Worm (Caenorhabditis elegans) whole organism, mixed stage, embryonic: ENCODE results near the gene F57C2.4.

Experiments
- M03D4.4 ChIP-seq: sonication (generic microtip); optimal IDR thresholded peaks from 2 replicates; lab custom pipeline; 2017; ENCODE audit warnings: mild to moderate bottlenecking, missing genetic modification characterization, missing compliant biosample characterization
- bed-3 ChIP-seq: fragments of 200-800 bp; sonication (Bioruptor generic); optimal IDR thresholded peaks from 3 replicates; lab custom pipeline; 2018; ENCODE audit warnings: mild to moderate bottlenecking, missing genetic modification characterization, moderate library complexity, missing compliant biosample characterization
- blmp-1 ChIP-seq: fragments of 150-350 bp; optimal IDR thresholded peaks from 2 replicates; lab custom pipeline; 2014; ENCODE audit warnings: missing biosample characterization, missing genetic modification characterization
- ceh-39 ChIP-seq: fragments of 150-350 bp; optimal IDR thresholded peaks from 2 replicates; lab custom pipeline; 2014; ENCODE audit warnings: missing biosample characterization, missing genetic modification characterization
- ceh-43 ChIP-seq: fragments of 200-800 bp; sonication (Bioruptor generic); optimal IDR thresholded peaks from 2 replicates; lab custom pipeline; 2018; ENCODE audit warnings: mild to moderate bottlenecking, missing genetic modification characterization, moderate library complexity, missing compliant biosample characterization
- ces-1 ChIP-seq: fragments of 150-350 bp; optimal IDR thresholded peaks from 2 replicates; lab custom pipeline; 2014; ENCODE audit warnings: missing biosample characterization, missing genetic modification reagents, missing genetic modification characterization
- cnd-1 ChIP-seq: fragments of 200-800 bp; sonication (Bioruptor generic); optimal IDR thresholded peaks from 2 replicates; lab custom pipeline; 2018; ENCODE audit warnings: mild to moderate bottlenecking, missing genetic modification characterization, missing compliant biosample characterization
- drap-1 ChIP-seq: fragments of 200-800 bp; sonication (Bioruptor generic); optimal IDR thresholded peaks from 3 replicates; lab custom pipeline; 2018; ENCODE audit warnings: mild to moderate bottlenecking, missing genetic modification characterization, missing compliant biosample characterization
- elt-3 ChIP-seq: fragments of 150-350 bp; optimal IDR thresholded peaks from 2 replicates; lab custom pipeline; 2014; ENCODE audit warnings: missing biosample characterization, missing genetic modification characterization
- ham-2 ChIP-seq: fragments of 200-800 bp; sonication (Bioruptor generic); optimal IDR thresholded peaks from 2 replicates; lab custom pipeline; 2018; ENCODE audit warnings: mild to moderate bottlenecking, missing genetic modification characterization, missing compliant biosample characterization
- hlh-1 ChIP-seq: fragments of 150-350 bp; optimal IDR thresholded peaks from 2 replicates; lab custom pipeline; 2014; ENCODE audit warnings: missing biosample characterization, missing genetic modification reagents, missing genetic modification characterization
- lin-13 ChIP-seq: fragments of 150-350 bp; optimal IDR thresholded peaks from 2 replicates; lab custom pipeline; 2014; ENCODE audit warnings: missing biosample characterization, missing genetic modification characterization
- lsy-2 ChIP-seq: fragments of 150-350 bp; optimal IDR thresholded peaks from 2 replicates; lab custom pipeline; 2014; ENCODE audit warnings: missing biosample characterization, missing genetic modification characterization
- mab-5 ChIP-seq: fragments of 150-350 bp; optimal IDR thresholded peaks from 2 replicates; lab custom pipeline; 2014; ENCODE audit warnings: missing biosample characterization, missing genetic modification characterization
- mep-1 ChIP-seq: fragments of 150-350 bp; optimal IDR thresholded peaks from 2 replicates; lab custom pipeline; 2017; ENCODE audit warnings: missing biosample characterization, missing genetic modification reagents, missing genetic modification characterization, inconsistent platforms
- nhr-12 ChIP-seq: fragments of 150-350 bp; optimal IDR thresholded peaks from 2 replicates; lab custom pipeline; 2014; ENCODE audit warnings: missing biosample characterization, missing genetic modification characterization
- nhr-2 ChIP-seq: fragments of 150-350 bp; optimal IDR thresholded peaks from 2 replicates; lab custom pipeline; 2014; ENCODE audit warnings: missing biosample characterization, missing genetic modification characterization
- nhr-237 ChIP-seq: fragments of 150-350 bp; optimal IDR thresholded peaks from 2 replicates; lab custom pipeline; 2014; ENCODE audit warnings: missing biosample characterization, missing genetic modification characterization
- nhr-28 ChIP-seq: fragments of 150-350 bp; optimal IDR thresholded peaks from 2 replicates; lab custom pipeline; 2014; ENCODE audit warnings: missing biosample characterization, missing genetic modification characterization
- nhr-76 ChIP-seq: sonication (generic microtip); optimal IDR thresholded peaks from 2 replicates; lab custom pipeline; 2017; ENCODE audit warnings: missing biosample characterization, missing genetic modification characterization
- sem-2 ChIP-seq: fragments of 200-800 bp; sonication (Bioruptor generic); optimal IDR thresholded peaks from 2 replicates; lab custom pipeline; 2018; ENCODE audit warnings: mild to moderate bottlenecking, missing genetic modification characterization, missing compliant biosample characterization
- snpc-4 ChIP-seq: fragments of 150-350 bp; optimal IDR thresholded peaks from 2 replicates; lab custom pipeline; 2014; ENCODE audit warnings: missing biosample characterization, missing genetic modification characterization
- tbx-8 ChIP-seq: fragments of 200-800 bp; sonication (Bioruptor generic); optimal IDR thresholded peaks from 2 replicates; lab custom pipeline; 2018; ENCODE audit warnings: mild to moderate bottlenecking, missing genetic modification characterization, moderate library complexity, missing compliant biosample characterization
- unc-120 ChIP-seq: sonication (generic microtip); optimal IDR thresholded peaks from 2 replicates; lab custom pipeline; 2017; ENCODE audit warnings: missing genetic modification characterization, missing compliant biosample characterization; ENCODE audit not compliant: poor library complexity, severe bottlenecking
- unc-62 ChIP-seq: fragments of 150-350 bp; optimal IDR thresholded peaks from 2 replicates; lab custom pipeline; 2014; ENCODE audit warnings: missing biosample characterization, missing genetic modification reagents, missing genetic modification characterization
- zip-8 ChIP-seq: fragments of 150-350 bp; optimal IDR thresholded peaks from 2 replicates; lab custom pipeline; 2014; ENCODE audit warnings: missing biosample characterization, missing genetic modification characterization
- ztf-11 ChIP-seq: fragments of 150-350 bp; optimal IDR thresholded peaks from 2 replicates; lab custom pipeline; 2014; ENCODE audit warnings: missing biosample characterization, missing genetic modification characterization

The F57C2.4 gene

DNA sequence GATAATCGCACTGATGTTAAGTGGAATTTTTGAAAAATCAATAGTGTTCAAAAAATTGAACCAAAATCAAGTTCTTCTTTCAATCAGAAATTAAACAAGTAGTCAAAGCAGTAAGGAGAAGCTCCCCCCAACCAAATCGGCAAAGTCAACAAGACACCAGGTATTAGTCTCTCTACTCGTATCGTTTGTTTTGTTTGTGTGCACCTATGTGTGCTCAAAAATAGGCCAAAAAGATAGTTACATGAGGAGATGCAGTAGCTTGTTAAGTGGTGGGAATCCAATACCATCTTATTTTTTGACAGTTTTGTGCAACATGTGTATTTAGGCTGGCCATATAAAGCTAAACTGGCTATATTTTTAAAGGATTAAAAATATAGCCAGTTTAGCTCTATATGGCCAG, 18.9 kb upstream of the F57C2.4 start, which contains the start of gene K10H10.12:
TSS of gene K10H10.12 (minus strand) at position 101 of the 400 bp plus-strand sequence.
- TF ChIP-seq elt-3 (tag; lab: Kevin White, UChicago) (no peak), unc-120 (no peak), nhr-2 (tag; lab: Kevin White, UChicago) (no peak), lsy-2 (no peak)

DNA sequence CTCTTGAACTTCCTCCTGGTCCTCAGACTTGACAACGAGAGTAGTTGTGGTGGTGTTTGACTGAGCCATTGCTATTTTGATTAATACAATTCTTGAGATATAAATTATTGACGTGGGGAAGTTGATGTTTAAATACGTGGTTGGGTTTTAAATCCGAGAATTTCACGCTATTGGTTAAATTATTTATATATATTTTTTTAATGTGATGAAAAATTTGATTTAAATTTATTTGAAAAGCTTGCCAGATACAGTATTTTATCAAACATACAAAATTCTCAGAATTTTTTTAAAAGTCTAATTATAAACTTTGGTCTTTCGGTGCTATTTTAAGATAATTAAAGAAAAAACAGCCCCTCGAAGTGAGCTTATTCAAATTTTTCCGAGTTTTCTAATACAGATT, 17.6 kb upstream of the F57C2.4 start, which contains the start of the genes K10H10.7 and K10H10.10:
TSS of gene K10H10.7 (minus strand) at position 101 of the 400 bp plus-strand sequence.
TSS of gene K10H10.10 (plus strand) at position 204 of the 400 bp plus-strand sequence.
- no peak for TF ChIP-seq mep-1 (tag; lab: Kevin White, UChicago)
- no peak for TF ChIP-seq M03D4.4 (tag; lab: Kevin White, UChicago)
- TF ChIP-seq ces-1 (GFP tag; lab: Kevin White, UChicago) = no peak
- TF ChIP-seq ham-2 = no peak

DNA sequence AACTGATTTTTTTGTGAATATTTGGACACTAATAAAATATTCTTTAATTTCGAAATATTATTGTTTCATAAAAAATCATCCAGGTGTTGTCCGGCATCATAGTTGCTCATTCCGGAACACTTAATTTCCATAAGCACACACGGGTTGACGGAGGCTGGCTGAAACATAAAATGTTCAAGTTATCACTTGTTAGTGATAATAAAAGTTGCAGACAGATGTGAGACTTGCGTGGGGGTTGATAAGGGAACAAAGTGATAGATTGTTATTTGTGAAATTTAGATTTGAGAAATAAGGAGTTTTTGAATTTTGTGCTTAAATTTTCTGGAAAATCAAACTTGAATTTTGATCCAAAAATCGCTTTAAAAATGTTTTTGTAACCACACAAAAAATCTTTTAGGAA, 15.0 kb upstream of the F57C2.4 start:
- TF ChIP-seq zip-8 (tag; lab: Kevin White, UChicago) = no peak
- TF ChIP-seq tbx-8 (GFP tag; lab: Kevin White, UChicago) = no peak
- no peak for TF ChIP-seq unc-62

DNA sequence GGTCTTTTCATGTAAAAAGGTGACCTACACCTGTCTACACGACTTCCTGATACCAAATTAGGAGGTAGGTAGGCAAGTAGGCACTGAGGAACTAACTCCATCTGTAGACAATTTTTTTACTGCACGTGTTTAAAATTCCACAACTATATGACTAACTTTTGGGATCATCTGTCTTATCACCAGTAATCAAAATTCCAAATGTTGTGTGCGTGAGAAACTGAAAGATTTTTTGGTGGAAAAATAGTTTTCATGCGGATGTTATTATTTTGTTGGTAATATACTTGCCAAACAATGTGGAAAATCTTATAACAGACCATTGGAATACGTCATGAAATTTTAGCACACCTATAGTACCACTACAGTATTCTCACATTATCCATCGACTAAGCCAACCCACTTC, 13.9 kb upstream of the F57C2.4 start, which contains the start of gene K10H10.13:
TSS of gene K10H10.13 (minus strand) at position 101 of the 400 bp plus-strand sequence.
- TF ChIP-seq drap-1 (GFP tag; lab: Kevin White, UChicago) (no peak), ces-1 (GFP tag; lab: Kevin White, UChicago) (no peak), sem-2 (GFP tag; lab: Kevin White, UChicago) (no peak), unc-120 (no peak), nhr-2 (tag; lab: Kevin White, UChicago) (no peak), lin-13 (no peak), mep-1 (tag; lab: Kevin White, UChicago) (no peak), tbx-8 (GFP tag; lab: Kevin White, UChicago) (no peak), ceh-39 (tag; lab: Kevin White, UChicago) (no peak), nhr-76 (no peak), cnd-1 (tag; lab: Kevin White, UChicago) (no peak), snpc-4 (tag; lab: Kevin White, UChicago) (no peak), zip-8 (tag; lab: Kevin White, UChicago) (no peak), lsy-2 (no peak), ham-2 (no peak), hlh-1 (no peak), ztf-11 (no peak), unc-62 (no peak), ceh-43 (no peak)
- TF ChIP-seq, all 35 proteins: peak for 0

DNA sequence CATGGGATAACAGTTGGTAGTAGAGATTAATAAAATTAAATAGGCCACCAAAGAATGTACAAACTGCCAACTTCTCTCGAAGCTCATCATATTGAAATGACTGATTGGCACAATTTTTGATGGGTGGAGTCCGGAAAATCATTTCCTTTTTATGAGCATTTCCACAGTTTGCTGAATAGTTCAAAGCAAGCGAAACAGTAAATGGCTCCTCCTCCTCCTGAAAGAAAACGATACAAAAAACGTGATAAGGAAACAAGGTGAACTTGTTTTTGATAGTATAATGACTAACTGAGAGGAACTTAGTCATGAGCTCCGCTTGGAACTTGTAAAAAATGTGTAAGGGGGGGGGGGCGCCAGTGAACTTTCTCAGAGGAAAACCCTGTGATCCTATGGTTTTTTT, 10.1 kb upstream of the F57C2.4 start, which contains the start of gene K10H10.9:
TSS of gene K10H10.9 (minus strand) at position 101 of the 400 bp plus-strand sequence.
- TF ChIP-seq M03D4.4 (tag; lab: Kevin White, UChicago) (no peak), nhr-28 (tag; lab: Kevin White, UChicago) (no peak), blmp-1 (no peak)

DNA sequence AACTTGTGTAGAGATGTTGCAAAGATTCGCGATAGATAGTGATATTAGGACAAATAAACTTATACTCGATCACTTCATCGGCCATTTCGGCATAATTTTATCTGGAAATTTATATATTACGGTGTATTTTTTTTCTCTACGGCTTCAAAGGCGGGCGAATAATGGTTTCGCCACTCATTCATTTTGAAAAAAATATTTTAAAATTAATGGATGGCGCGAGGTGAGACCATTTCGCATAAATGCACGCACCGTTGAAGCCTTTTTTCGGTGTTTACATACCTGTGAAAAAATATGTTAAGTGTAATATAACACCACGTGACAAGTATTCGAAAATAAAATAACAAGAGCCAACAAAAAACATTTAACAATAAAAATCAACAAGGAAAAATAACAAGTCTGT, 3.1 kb upstream of the F57C2.4 start, which contains the start of gene btb-19:
TSS of gene btb-19 (minus strand) at position 101 of the 400 bp plus-strand sequence.
- TF ChIP-seq mab-5 (tag; lab: Kevin White, UChicago) (no peak), M03D4.4 (tag; lab: Kevin White, UChicago) (no peak), cnd-1 (tag; lab: Kevin White, UChicago) (no peak), unc-120 (no peak)

DNA sequence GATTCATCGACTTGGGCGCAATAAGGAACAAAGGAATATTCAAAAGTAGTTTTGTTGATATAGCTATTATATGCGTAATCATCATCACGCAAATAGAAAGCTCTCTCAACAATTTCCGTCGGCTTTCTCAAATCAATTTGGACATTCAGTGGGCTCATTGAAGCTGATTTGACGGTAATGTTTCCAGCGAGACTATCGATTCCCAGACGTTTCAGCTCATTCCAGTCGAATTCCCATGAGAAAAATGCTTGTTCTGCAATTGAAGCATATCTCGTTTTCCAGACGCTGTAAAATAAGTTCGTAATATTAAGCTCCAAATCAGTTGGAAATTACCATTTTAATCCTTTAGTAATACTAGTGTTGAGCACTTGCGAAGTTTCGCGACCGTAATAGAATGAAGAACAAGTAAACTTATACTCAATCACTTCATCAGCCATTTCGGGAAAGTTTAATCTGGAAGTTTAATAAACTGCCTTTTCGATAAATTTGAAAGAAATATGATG, 2.0 kb upstream of the F57C2.4 start, which contains the start of gene btb-20:
TSS of gene btb-20 (minus strand) at position 453 of the 503 bp plus-strand sequence.
- TF ChIP-seq bed-3 (no peak), tbx-8 (GFP tag; lab: Kevin White, UChicago) (no peak), ham-2 (no peak), unc-120 (no peak), elt-3 (tag; lab: Kevin White, UChicago) (no peak), nhr-237 (tag; lab: Kevin White, UChicago) (no peak), drap-1 (GFP tag; lab: Kevin White, UChicago) (no peak), lsy-2 (no peak), M03D4.4 (tag; lab: Kevin White, UChicago) (no peak), nhr-12 (tag; lab: Kevin White, UChicago) (no peak), ces-1 (GFP tag; lab: Kevin White, UChicago) (no peak), unc-62 (no peak)
- TF ChIP-seq, all 35 proteins: peak for 0
